Worm (Caenorhabditis elegans): ENCODE data around the gene F09G8.10.

- TF ChIP-seq elt-3 (tag; optimal IDR thresholded peaks at IDR 0.05) (no peak), R02D3.7 (tag; optimal IDR thresholded peaks at IDR 0.05) (no peak)
Measured at ce11 chrIII:8262599-8262998, 9.4 kb downstream of the F09G8.10 start.
